Worm (Caenorhabditis elegans): ENCODE results near the gene K11H12.7.

ce11 chrIV:627237-627636 is 38.1 kb upstream of the K11H12.7 start, which contains the start of gene nhr-76:
- TF ChIP-seq egl-27 (tag; optimal IDR thresholded peaks at IDR 0.05) (no peak), zag-1 (tag; optimal IDR thresholded peaks at IDR 0.05) (no peak), skn-1 (tag; optimal IDR thresholded peaks at IDR 0.05) (no peak), nhr-12 (tag; optimal IDR thresholded peaks at IDR 0.05) (no peak), F13H6.1 (tag; optimal IDR thresholded peaks at IDR 0.05) (no peak), lsy-2 (tag; optimal IDR thresholded peaks at IDR 0.05) (no peak), ama-1 (optimal IDR thresholded peaks at IDR 0.05) (no peak), ceh-16 (tag; optimal IDR thresholded peaks at IDR 0.05) (no peak), lin-13 (GFP tag; optimal IDR thresholded peaks at IDR 0.05) (no peak), ztf-11 (tag; optimal IDR thresholded peaks at IDR 0.05) (no peak), unc-39 (tag; optimal IDR thresholded peaks at IDR 0.05) (no peak)

All from whole organism, L2 larva.